Fruit fly (Drosophila melanogaster) whole organism, embryonic: ENCODE data around the gene Dbp73D.

Experiments
- Ada2b ChIP-seq: fragments of 200-800 bp; sonication (Bioruptor generic); IDR thresholded peaks from 2 replicates; pipeline ENCODE4 v1.3.6; 2022; ENCODE audit warnings: missing biosample characterization, missing genetic modification characterization
- Awh ChIP-seq: fragments of 200-800 bp; sonication (Bioruptor generic); IDR thresholded peaks from 2 replicates; pipeline ENCODE4, ENCODE4 v1.3.6; 2022; ENCODE audit warnings: missing biosample characterization, missing genetic modification characterization
- C15 ChIP-seq: fragments of 200-800 bp; sonication (Bioruptor generic); IDR thresholded peaks from 3 replicates; pipeline ENCODE4 v1.3.6; 2022; ENCODE audit warnings: missing biosample characterization, missing genetic modification characterization
- CG10147 ChIP-seq: fragments of 200-800 bp; sonication (Bioruptor generic); optimal IDR thresholded peaks from 2 replicates; lab custom pipeline; 2019; ENCODE audit warnings: missing biosample characterization, mild to moderate bottlenecking, missing genetic modification characterization, moderate library complexity
- CG11456 ChIP-seq: fragments of 200-800 bp; sonication (Bioruptor generic); IDR thresholded peaks from 3 replicates; pipeline ENCODE4 v1.3.6; 2022; ENCODE audit warnings: missing biosample characterization, missing genetic modification characterization
- CG13624 ChIP-seq: fragments of 200-800 bp; sonication (Bioruptor generic); optimal IDR thresholded peaks from 2 replicates; lab custom pipeline; 2016; ENCODE audit warnings: missing biosample characterization, missing genetic modification characterization
- CG15011 ChIP-seq: fragments of 200-800 bp; sonication (Bioruptor generic); optimal IDR thresholded peaks from 3 replicates; lab custom pipeline; 2018; ENCODE audit warnings: missing biosample characterization, mild to moderate bottlenecking, missing genetic modification characterization
- CG16813 ChIP-seq: fragments of 200-800 bp; sonication (Bioruptor generic); IDR thresholded peaks from 3 replicates; pipeline ENCODE4 v1.3.6; 2022; ENCODE audit warnings: missing biosample characterization, missing genetic modification characterization; ENCODE audit not compliant: partially characterized antibody
- CG31224 ChIP-seq: fragments of 200-800 bp; sonication (Bioruptor generic); IDR thresholded peaks from 2 replicates; pipeline ENCODE4 v1.3.6; 2022; ENCODE audit warnings: missing biosample characterization, missing genetic modification characterization
- CG3838 ChIP-seq: fragments of 200-800 bp; sonication (Bioruptor generic); optimal IDR thresholded peaks from 3 replicates; lab custom pipeline; 2016; ENCODE audit warnings: missing biosample characterization, missing genetic modification characterization
- CG4730 ChIP-seq: fragments of 200-800 bp; sonication (Bioruptor generic); IDR thresholded peaks from 2 replicates; pipeline ENCODE4 v1.3.6; 2022; ENCODE audit warnings: missing biosample characterization, missing genetic modification characterization
- CG6791 ChIP-seq: fragments of 200-800 bp; sonication (Bioruptor generic); IDR thresholded peaks from 3 replicates; pipeline ENCODE4 v1.3.6; 2022; ENCODE audit warnings: missing biosample characterization, missing genetic modification characterization; ENCODE audit not compliant: partially characterized antibody
- CG7271 ChIP-seq: fragments of 200-800 bp; sonication (Bioruptor generic); optimal IDR thresholded peaks from 2 replicates; lab custom pipeline; 2018; ENCODE audit warnings: missing biosample characterization, mild to moderate bottlenecking, missing genetic modification characterization, moderate library complexity
- CG7928 ChIP-seq: fragments of 200-800 bp; sonication (Bioruptor generic); optimal IDR thresholded peaks from 2 replicates; lab custom pipeline; 2017; ENCODE audit warnings: missing biosample characterization, mild to moderate bottlenecking, missing genetic modification characterization
- CG7963 ChIP-seq: fragments of 200-800 bp; sonication (Bioruptor generic); IDR thresholded peaks from 3 replicates; pipeline ENCODE4 v1.3.6; 2022; ENCODE audit warnings: missing biosample characterization, missing genetic modification characterization; ENCODE audit not compliant: partially characterized antibody
- CG8478 ChIP-seq: fragments of >200 bp; optimal IDR thresholded peaks from 2 replicates; lab custom pipeline; 2018
- CG8765 ChIP-seq: fragments of 200-800 bp; sonication (Bioruptor generic); IDR thresholded peaks from 2 replicates; pipeline ENCODE4 v1.3.6; 2022; ENCODE audit warnings: missing biosample characterization, missing genetic modification characterization
- Dbx ChIP-seq: fragments of 200-800 bp; sonication (Bioruptor generic); IDR thresholded peaks from 3 replicates; pipeline ENCODE4 v1.3.6; 2022; ENCODE audit warnings: missing biosample characterization, missing genetic modification characterization
- Dll ChIP-seq: fragments of 200-800 bp; sonication (Bioruptor generic); IDR thresholded peaks from 4 replicates; pipeline ENCODE4 v1.3.6; 2022; ENCODE audit warnings: missing biosample characterization, missing genetic modification characterization; ENCODE audit not compliant: partially characterized antibody
- Dp ChIP-seq: fragments of 200-800 bp; sonication (Bioruptor generic); optimal IDR thresholded peaks from 2 replicates; lab custom pipeline; 2018; ENCODE audit warnings: missing biosample characterization, mild to moderate bottlenecking, missing genetic modification characterization, moderate library complexity
- Fer3 ChIP-seq: fragments of 200-800 bp; sonication (Bioruptor generic); optimal IDR thresholded peaks from 2 replicates; lab custom pipeline; 2018; ENCODE audit warnings: missing biosample characterization, mild to moderate bottlenecking, missing genetic modification characterization, moderate library complexity
- HmgD ChIP-seq: fragments of 200-800 bp; sonication (Bioruptor generic); optimal IDR thresholded peaks from 3 replicates; lab custom pipeline; 2016; ENCODE audit warnings: missing biosample characterization, missing genetic modification characterization
- HmgZ ChIP-seq: fragments of 200-800 bp; sonication (Bioruptor generic); optimal IDR thresholded peaks from 2 replicates; lab custom pipeline; 2018; ENCODE audit warnings: missing biosample characterization, mild to moderate bottlenecking, missing genetic modification characterization
- Hr51 ChIP-seq, 2 experiments: fragments of 200-800 bp; sonication (Bioruptor generic); optimal IDR thresholded peaks; 2 replicates in 1 of 2; 3 replicates in 1 of 2; lab custom pipeline; 2016 to 2018; ENCODE audit warnings: missing biosample characterization in 2 of 2, missing genetic modification characterization in 2 of 2, mild to moderate bottlenecking in 1 of 2, moderate library complexity in 1 of 2
- Lim3 ChIP-seq: fragments of 200-800 bp; sonication (Bioruptor generic); IDR thresholded peaks from 2 replicates; pipeline ENCODE4 v1.3.6; 2022; ENCODE audit warnings: missing biosample characterization, missing genetic modification characterization
- MESR4 ChIP-seq: fragments of 200-800 bp; sonication (Bioruptor generic); optimal IDR thresholded peaks from 2 replicates; lab custom pipeline; 2018; ENCODE audit warnings: missing biosample characterization, mild to moderate bottlenecking, missing genetic modification characterization, moderate library complexity
- Spps ChIP-seq: fragments of 200-800 bp; sonication (Bioruptor generic); optimal IDR thresholded peaks from 2 replicates; lab custom pipeline; 2018; ENCODE audit warnings: missing biosample characterization, mild to moderate bottlenecking, missing genetic modification characterization
- ab ChIP-seq: fragments of 200-800 bp; sonication (Bioruptor generic); optimal IDR thresholded peaks from 2 replicates; lab custom pipeline; 2016; ENCODE audit warnings: missing biosample characterization, missing genetic modification characterization
- abd-A ChIP-seq: fragments of 200-800 bp; sonication (Bioruptor generic); optimal IDR thresholded peaks from 3 replicates; lab custom pipeline; 2019; ENCODE audit warnings: missing biosample characterization, mild to moderate bottlenecking, missing genetic modification characterization, moderate library complexity
- crp ChIP-seq, 2 experiments: fragments of 200-800 bp; sonication (Bioruptor generic); optimal IDR thresholded peaks; 2 replicates in 1 of 2; 3 replicates in 1 of 2; lab custom pipeline; 2017; ENCODE audit warnings: missing biosample characterization in 2 of 2, missing genetic modification characterization in 2 of 2, mild to moderate bottlenecking in 1 of 2, moderate library complexity in 1 of 2
- esg ChIP-seq: fragments of 200-800 bp; sonication (Bioruptor generic); conservative IDR thresholded peaks from 2 replicates; pipeline ENCODE4 v1.3.6; 2022; ENCODE audit warnings: missing biosample characterization, missing genetic modification characterization
- grau ChIP-seq: fragments of 200-800 bp; optimal IDR thresholded peaks from 3 replicates; lab custom pipeline; 2019; ENCODE audit warnings: missing biosample characterization, mild to moderate bottlenecking, missing genetic modification characterization, moderate library complexity
- hb ChIP-seq: fragments of 200-800 bp; sonication (Bioruptor generic); IDR thresholded peaks from 3 replicates; pipeline ENCODE4 v1.3.6; 2022; ENCODE audit warnings: missing biosample characterization, missing genetic modification characterization; ENCODE audit not compliant: partially characterized antibody
- hbn ChIP-seq: fragments of 200-800 bp; sonication (Bioruptor generic); IDR thresholded peaks from 2 replicates; pipeline ENCODE4 v1.3.6; 2022; ENCODE audit warnings: missing biosample characterization, missing genetic modification characterization; ENCODE audit not compliant: partially characterized antibody
- hth ChIP-seq: fragments of >200 bp; optimal IDR thresholded peaks from 2 replicates; lab custom pipeline; 2017; ENCODE audit warnings: inconsistent platforms
- jumu ChIP-seq: fragments of 200-800 bp; sonication (Bioruptor generic); optimal IDR thresholded peaks from 3 replicates; lab custom pipeline; 2016; ENCODE audit warnings: missing biosample characterization, missing genetic modification characterization
- knrl ChIP-seq: fragments of 200-800 bp; sonication (Bioruptor generic); IDR thresholded peaks from 3 replicates; pipeline ENCODE4 v1.3.6; 2022; ENCODE audit warnings: missing biosample characterization, missing genetic modification characterization; ENCODE audit not compliant: partially characterized antibody
- lola ChIP-seq, 3 experiments: fragments of >200 bp in 2 of 3; fragments of 200-800 bp in 1 of 3; sonication (Bioruptor generic) in 1 of 3; optimal IDR thresholded peaks; 2 replicates each; lab custom pipeline; 2017 to 2019; ENCODE audit warnings: missing biosample characterization in 3 of 3, missing genetic modification characterization in 3 of 3, mild to moderate bottlenecking in 1 of 3, moderate library complexity in 1 of 3
- nau ChIP-seq: fragments of 200-800 bp; sonication (Bioruptor generic); optimal IDR thresholded peaks from 3 replicates; lab custom pipeline; 2017; ENCODE audit warnings: missing biosample characterization, mild to moderate bottlenecking, missing genetic modification characterization, missing genetic modification reagents
- nerfin-2 ChIP-seq: fragments of 200-800 bp; sonication (Bioruptor generic); IDR thresholded peaks from 2 replicates; pipeline ENCODE4 v1.3.6; 2022; ENCODE audit warnings: missing biosample characterization, missing genetic modification characterization; ENCODE audit not compliant: partially characterized antibody
- onecut ChIP-seq: fragments of 200-800 bp; sonication (Bioruptor generic); IDR thresholded peaks from 2 replicates; pipeline ENCODE4 v1.3.6; 2022; ENCODE audit warnings: missing biosample characterization, missing genetic modification characterization
- prd ChIP-seq, 3 experiments: fragments of >200 bp in 2 of 3; fragments of 200-800 bp in 1 of 3; sonication (Bioruptor generic) in 1 of 3; optimal IDR thresholded peaks in 2 of 3; IDR thresholded peaks in 1 of 3; 2 replicates in 2 of 3; 3 replicates in 1 of 3; pipeline versions ENCODE4 v1.3.6 to Lab custom; 2017 to 2022; ENCODE audit warnings: missing biosample characterization in 1 of 3, missing genetic modification characterization in 1 of 3
- seq ChIP-seq: fragments of 200-800 bp; sonication (Bioruptor generic); IDR thresholded peaks from 2 replicates; pipeline ENCODE4 v1.3.6; 2022; ENCODE audit warnings: missing biosample characterization, missing genetic modification characterization
- sqz ChIP-seq: fragments of 200-800 bp; sonication (Bioruptor generic); optimal IDR thresholded peaks from 3 replicates; lab custom pipeline; 2018; ENCODE audit warnings: missing biosample characterization, mild to moderate bottlenecking, missing genetic modification characterization
- ssp ChIP-seq: fragments of 200-800 bp; sonication (Bioruptor generic); IDR thresholded peaks from 2 replicates; pipeline ENCODE4 v1.3.6; 2022; ENCODE audit warnings: missing biosample characterization, missing genetic modification characterization
- tap ChIP-seq: fragments of 200-800 bp; optimal IDR thresholded peaks from 3 replicates; lab custom pipeline; 2019; ENCODE audit warnings: missing biosample characterization, mild to moderate bottlenecking, missing genetic modification characterization, moderate library complexity
- toy ChIP-seq: fragments of 200-800 bp; sonication (Bioruptor generic); IDR thresholded peaks from 2 replicates; pipeline ENCODE4 v1.3.6; 2022; ENCODE audit warnings: missing biosample characterization, missing genetic modification characterization
- trem ChIP-seq: fragments of 200-800 bp; optimal IDR thresholded peaks from 3 replicates; lab custom pipeline; 2019; ENCODE audit warnings: missing biosample characterization, mild to moderate bottlenecking, missing genetic modification characterization, moderate library complexity
- vvl ChIP-seq: fragments of 200-800 bp; sonication (Bioruptor generic); IDR thresholded peaks from 2 replicates; pipeline ENCODE4 v1.3.6; 2022; ENCODE audit warnings: missing biosample characterization, missing genetic modification characterization
- zfh1 ChIP-seq: fragments of 200-800 bp; sonication (Bioruptor generic); IDR thresholded peaks from 3 replicates; pipeline ENCODE4 v1.3.6; 2022; ENCODE audit warnings: missing biosample characterization, missing genetic modification characterization

The Dbp73D gene

dm6 chr3L:16730645-16731044, at the start of gene Dbp73D (continued):
- TF ChIP-seq MESR4 (GFP tag; lab: Kevin White, UChicago) (peak; percentile 36), CG3838 (GFP tag; lab: Kevin White, UChicago) (no peak), C15 (GFP tag; lab: Robert Waterston, UW) (no peak), grau (tag; lab: Kevin White, UChicago) (no peak), knrl (GFP tag; lab: Robert Waterston, UW) (no peak), toy (no peak), CG11456 (no peak), abd-A (no peak), onecut (no peak), seq (no peak), CG10147 (GFP tag; lab: Kevin White, UChicago) (no peak), esg (GFP tag; lab: Robert Waterston, UW) (no peak), ssp (GFP tag; lab: Robert Waterston, UW) (no peak), CG6791 (peak; percentile 48; the same call in 1 of the 3 replicates), CG15011 (no peak), CG31224 (no peak), CG8478 (lab: Kevin White, UChicago) (no peak), CG4730 (GFP tag; lab: Robert Waterston, UW) (no peak), lola (GFP tag; optimal IDR thresholded peaks at IDR 0.05; lab: Kevin White, UChicago) (no peak), tap (no peak), Dbx (GFP tag; lab: Robert Waterston, UW) (no peak), zfh1 (GFP tag; lab: Robert Waterston, UW) (no peak), Dp (GFP tag; lab: Kevin White, UChicago) (peak; percentile 98), CG7963 (GFP tag; lab: Robert Waterston, UW) (peak; percentile 43; the same call in 1 of the 3 replicates), Fer3 (tag; lab: Kevin White, UChicago) (no peak), Lim3 (GFP tag; lab: Robert Waterston, UW) (no peak), Ada2b (GFP tag; lab: Robert Waterston, UW) (no peak), HmgZ (no peak), Dll (GFP tag; lab: Robert Waterston, UW) (peak; percentile 70; the same call in 3 of the 4 replicates), nerfin-2 (peak; percentile 42; the same call in 1 of the 2 replicates), hth (lab: Kevin White, UChicago) (no peak), Spps (tag; lab: Kevin White, UChicago) (no peak), CG13624 (GFP tag; lab: Kevin White, UChicago) (no peak), prd (optimal IDR thresholded peaks at IDR 0.05; lab: Kevin White, UChicago) (no peak), prd (GFP tag; IDR thresholded peaks at IDR 0.05; lab: Robert Waterston, UW) (no peak), Awh (GFP tag; lab: Robert Waterston, UW) (no peak), vvl (GFP tag; lab: Robert Waterston, UW) (no peak), HmgD (no peak), CG7271 (tag; lab: Kevin White, UChicago) (no peak), CG8765 (GFP tag; lab: Robert Waterston, UW) (no peak), CG7928 (GFP tag; lab: Kevin White, UChicago) (no peak), hbn (GFP tag; lab: Robert Waterston, UW) (peak; percentile 50; the same call in 1 of the 2 replicates), nau (GFP tag; lab: Kevin White, UChicago) (no peak), crp (GFP tag; optimal IDR thresholded peaks at IDR 0.05; lab: Kevin White, UChicago) (no peak), CG16813 (GFP tag; lab: Robert Waterston, UW) (0 out of 3 replicates have a peak, but pooled peaks have one; percentile 26), jumu (GFP tag; lab: Kevin White, UChicago) (no peak), trem (tag; lab: Kevin White, UChicago) (peak; percentile 49), hb (no peak), Hr51 (GFP tag; optimal IDR thresholded peaks at IDR 0.05; lab: Kevin White, UChicago) (no peak), sqz (GFP tag; lab: Kevin White, UChicago) (no peak), ab (no peak)
